Worm (Caenorhabditis elegans): ENCODE results near the gene arf-5.
"Not testable (repeated sequence)": the region's sequence is repeated elsewhere in the genome, so short reads cannot be mapped to it uniquely, and the experiment has no call there.

arf-5 gene

DNA sequence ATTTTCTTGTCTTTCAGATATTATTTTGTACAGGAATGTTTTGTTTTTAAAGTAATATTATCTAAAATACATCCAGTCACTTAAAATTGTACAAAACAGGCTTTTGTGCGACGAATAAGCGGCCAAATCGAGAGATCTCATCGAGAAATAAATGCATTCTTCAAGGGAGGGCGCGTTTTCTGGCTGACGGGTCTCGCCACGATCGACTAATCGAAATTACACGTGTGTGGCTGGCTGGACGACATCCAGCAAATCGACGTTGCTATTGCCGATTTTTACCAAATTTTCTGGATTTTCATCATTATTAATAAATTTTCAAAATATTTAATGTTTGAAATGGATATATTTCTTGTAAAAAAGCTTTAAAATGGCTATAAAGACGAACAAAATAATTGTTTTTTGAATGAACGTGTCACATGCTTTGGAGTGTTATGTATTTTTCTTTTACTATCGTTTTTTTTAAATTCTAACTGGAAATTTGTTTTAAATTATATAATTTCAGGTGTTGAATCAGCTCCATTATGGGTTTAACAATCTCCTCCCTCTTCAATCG lies at the start of gene arf-5:
TSS of gene arf-5 (plus strand) at position 503 of the 553 bp plus-strand sequence.
- TF ChIP-seq him-1 (tag; optimal IDR thresholded peaks at IDR 0.05) (no peak), dao-5 (tag; optimal IDR thresholded peaks at IDR 0.05) (no peak), W03F9.2 (tag; optimal IDR thresholded peaks at IDR 0.05) (no peak)

DNA sequence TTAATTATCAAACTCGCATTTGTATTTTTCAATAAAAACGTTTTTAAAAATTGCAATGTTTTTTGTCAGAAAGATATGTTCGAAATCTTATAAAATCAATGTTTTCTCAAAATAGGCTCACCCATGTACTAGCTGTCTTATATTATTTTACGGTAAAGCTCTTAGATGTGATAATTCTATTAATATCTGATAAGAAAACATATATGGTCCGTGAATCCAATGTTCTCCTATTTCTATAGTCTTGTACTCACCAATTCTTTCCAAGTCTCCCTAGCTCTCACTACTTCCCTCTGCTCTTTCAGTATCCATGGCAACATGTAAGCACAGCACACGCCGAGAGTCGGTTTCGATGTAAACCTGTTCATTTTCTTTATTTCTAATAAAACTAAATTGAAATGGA lies 48.6 kb upstream of the arf-5 start, which contains the start of gene bbs-2:
TSS of gene bbs-2 (plus strand) at position 301 of the 400 bp plus-strand sequence.
- TF ChIP-seq dao-5 (tag; optimal IDR thresholded peaks at IDR 0.05) (no peak), W03F9.2 (tag; optimal IDR thresholded peaks at IDR 0.05) (no peak), him-1 (tag; optimal IDR thresholded peaks at IDR 0.05) (no peak)

DNA sequence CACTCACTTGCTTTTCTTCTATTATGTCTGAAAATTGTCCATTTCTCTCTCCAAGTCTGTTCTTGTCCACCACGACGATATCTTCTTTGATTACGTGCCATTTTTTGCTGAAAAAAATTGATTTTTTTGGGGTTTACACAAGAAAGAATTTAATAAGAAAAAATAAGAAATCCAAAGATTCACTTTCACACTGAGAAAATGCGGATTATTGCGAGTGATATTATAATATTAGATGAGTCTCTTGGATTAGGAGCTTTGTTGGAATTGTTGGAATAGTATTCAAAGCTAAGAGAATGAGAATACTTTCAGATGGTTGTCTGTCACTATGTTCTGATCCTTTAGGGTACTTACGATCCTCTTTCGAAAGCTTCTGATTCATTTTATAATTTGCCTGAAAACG lies 43.5 kb upstream of the arf-5 start, which contains the start of gene F20D12.7:
TSS of gene F20D12.7 (minus strand) at position 101 of the 400 bp plus-strand sequence.
- TF ChIP-seq him-1 (tag; optimal IDR thresholded peaks at IDR 0.05) = no peak
- no peak for TF ChIP-seq dao-5 (tag; optimal IDR thresholded peaks at IDR 0.05)
- TF ChIP-seq W03F9.2 (tag; optimal IDR thresholded peaks at IDR 0.05) = no peak

DNA sequence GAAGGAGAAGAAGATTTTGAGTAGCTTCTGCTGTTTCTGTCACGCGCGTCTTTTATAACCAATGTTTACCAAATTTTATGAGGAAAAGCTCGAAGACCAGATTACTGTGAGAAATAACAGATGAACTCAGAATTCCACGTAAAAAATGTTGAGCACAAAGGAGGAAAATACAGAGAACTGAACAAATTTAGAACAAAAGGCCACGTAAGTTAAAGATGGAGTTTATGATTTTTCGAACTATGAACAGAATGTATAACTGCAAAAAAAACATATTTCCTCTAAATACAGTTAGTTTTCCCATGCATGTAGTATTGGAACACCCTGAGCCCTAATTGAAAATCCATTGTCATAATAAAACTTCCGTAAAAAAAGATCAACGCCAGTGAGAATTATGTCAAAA lies 41.4 kb upstream of the arf-5 start, which contains the start of gene exc-9:
TSS of gene exc-9 (minus strand) at position 101 of the 400 bp plus-strand sequence.
- TF ChIP-seq W03F9.2 (tag; optimal IDR thresholded peaks at IDR 0.05) (no peak), dao-5 (tag; optimal IDR thresholded peaks at IDR 0.05) (no peak), him-1 (tag; optimal IDR thresholded peaks at IDR 0.05) (no peak)

DNA sequence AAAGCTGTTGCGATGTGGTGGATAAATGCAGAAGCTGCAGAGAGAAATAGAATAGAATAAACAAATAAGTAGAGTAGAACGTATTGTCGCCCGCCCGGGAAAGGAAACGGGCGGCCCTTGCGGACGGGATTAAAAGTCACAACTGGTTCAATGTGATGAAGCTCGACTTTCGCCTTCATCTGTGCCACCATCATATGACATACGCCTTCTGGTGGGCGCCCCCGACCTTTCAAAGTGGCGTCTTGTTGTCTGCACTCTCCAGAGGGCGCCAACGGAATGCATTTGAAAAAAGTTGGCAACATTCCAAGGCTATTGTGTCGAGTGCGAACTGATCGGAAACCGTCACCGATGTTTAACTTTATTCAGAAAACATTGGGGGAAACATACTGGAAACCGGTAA lies 39.1 kb upstream of the arf-5 start:
- TF ChIP-seq him-1 (tag; optimal IDR thresholded peaks at IDR 0.05) = no peak
- no peak for TF ChIP-seq W03F9.2 (tag; optimal IDR thresholded peaks at IDR 0.05)
- TF ChIP-seq dao-5 (tag; optimal IDR thresholded peaks at IDR 0.05) = no peak

DNA sequence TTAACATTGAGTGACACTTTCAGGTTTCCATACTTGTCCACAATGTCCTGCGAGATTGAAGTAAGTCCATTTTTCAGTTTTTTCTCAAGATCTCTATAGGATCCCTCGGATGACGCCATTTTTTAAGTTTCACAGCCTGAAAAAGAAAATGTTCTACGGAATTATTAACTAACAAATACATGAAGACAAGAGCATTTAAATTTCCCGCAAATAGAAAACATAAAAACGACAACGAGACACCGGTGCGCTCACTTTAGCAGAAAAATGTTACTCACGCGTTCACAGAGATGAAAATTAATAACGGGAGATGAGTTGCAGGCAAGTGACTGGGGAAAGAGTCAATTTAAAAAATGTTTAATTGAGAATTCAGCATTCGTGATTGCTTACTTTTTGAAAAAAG lies 35.9 kb upstream of the arf-5 start, which contains the start of gene czw-1:
TSS of gene czw-1 (minus strand) at position 369 of the 400 bp plus-strand sequence.
- TF ChIP-seq him-1 (tag; optimal IDR thresholded peaks at IDR 0.05) = no peak
- no peak for TF ChIP-seq dao-5 (tag; optimal IDR thresholded peaks at IDR 0.05)
- no peak for TF ChIP-seq W03F9.2 (tag; optimal IDR thresholded peaks at IDR 0.05)

DNA sequence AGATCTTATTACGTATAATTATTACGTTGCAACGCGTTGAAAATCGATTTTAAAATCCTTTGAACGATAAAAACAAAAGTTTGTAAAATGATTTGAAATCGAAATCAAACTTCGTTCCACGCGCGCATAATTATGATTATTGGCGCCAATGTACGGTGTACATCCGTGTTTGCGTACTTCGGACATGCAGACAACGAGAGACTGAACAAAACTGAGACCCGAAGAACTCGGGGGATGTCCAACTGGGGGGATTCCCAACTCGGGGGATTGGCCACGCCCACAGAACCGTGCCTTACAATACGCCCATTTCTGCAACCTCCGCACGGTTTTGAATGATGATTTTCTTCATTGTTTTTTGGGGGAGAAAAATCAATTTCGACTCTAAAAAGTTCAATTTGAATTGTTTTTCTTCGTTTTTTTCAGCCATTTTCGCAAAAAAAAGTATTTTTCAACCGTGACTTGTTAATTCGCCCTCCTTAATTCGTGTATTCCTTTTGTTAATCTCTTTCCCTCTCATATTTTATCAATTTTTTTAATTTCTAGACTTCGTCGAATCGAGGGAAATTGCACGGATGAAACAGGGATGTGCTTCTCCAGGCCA lies 35.3 kb upstream of the arf-5 start, which contains the start of gene F20D12.12:
TSS of gene F20D12.12 (plus strand) at position 542 of the 601 bp plus-strand sequence.
- TF ChIP-seq W03F9.2 (tag; optimal IDR thresholded peaks at IDR 0.05) = peak; percentile 46

DNA sequence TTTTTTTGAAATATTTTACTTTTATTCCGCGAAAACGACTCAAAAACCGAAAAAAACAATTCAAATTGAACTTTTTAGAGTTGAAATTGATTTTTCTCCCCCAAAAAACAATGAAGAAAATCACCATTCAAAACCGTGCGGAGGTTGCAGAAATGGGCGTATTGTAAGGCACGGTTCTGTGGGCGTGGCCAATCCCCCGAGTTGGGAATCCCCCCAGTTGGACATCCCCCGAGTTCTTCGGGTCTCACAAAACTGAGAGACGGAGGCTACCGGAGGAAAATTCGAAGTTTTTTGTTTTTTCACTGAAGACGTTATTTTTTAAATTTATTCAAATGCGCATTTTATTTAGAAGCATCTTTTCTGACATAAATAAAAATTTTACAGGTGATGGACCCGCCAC lies 34.0 kb upstream of the arf-5 start, which contains the start of gene mcm-3AP:
TSS of gene mcm-3AP (plus strand) at position 383 of the 400 bp plus-strand sequence.
- not testable (repeated sequence) for TF ChIP-seq him-1, W03F9.2, dao-5 (tag; optimal IDR thresholded peaks at IDR 0.05)

DNA sequence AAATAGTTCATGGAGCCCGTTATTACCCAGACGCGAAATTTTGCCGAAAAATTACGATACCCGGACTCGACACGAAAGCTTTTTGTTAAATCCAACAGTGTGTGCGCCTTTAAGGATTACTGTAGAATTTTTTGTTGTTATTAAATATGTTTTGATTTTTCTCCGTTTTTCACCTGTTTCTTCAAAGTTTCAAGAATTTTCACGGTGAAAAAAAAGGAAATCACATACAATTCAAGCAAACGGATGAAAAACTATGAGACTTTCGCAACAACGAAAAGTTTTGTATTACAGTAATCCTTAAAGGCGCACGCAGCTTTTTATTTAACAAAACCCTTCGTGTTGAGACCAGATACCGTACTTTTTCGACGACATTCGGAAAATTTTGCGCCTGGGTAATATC lies 28.3 kb upstream of the arf-5 start:
- TF ChIP-seq W03F9.2 (tag; optimal IDR thresholded peaks at IDR 0.05) (no peak), him-1 (tag; optimal IDR thresholded peaks at IDR 0.05) (no peak), dao-5 (tag; optimal IDR thresholded peaks at IDR 0.05) (no peak)

DNA sequence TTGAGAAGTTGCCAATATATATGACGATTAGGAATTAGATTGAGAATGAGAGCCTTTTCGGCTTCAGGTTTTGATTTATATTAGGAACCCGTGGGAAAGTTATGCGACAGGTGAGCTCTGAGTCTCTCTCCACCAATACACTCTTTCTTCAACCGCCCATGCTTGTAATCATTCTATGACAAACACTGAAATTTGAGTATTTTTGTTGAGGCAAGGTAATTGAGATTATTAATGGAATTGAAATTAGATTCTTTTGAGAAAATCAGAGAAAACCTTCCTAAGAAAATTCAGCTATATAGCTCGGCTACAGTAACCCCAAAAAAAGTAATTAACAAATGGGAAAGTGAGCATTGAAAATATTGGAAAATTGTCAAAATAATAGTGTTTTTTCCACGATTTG lies 26.5 kb upstream of the arf-5 start, which contains the start of gene ceh-19:
TSS of gene ceh-19 (minus strand) at position 101 of the 400 bp plus-strand sequence.
- TF ChIP-seq dao-5 (tag; optimal IDR thresholded peaks at IDR 0.05) (no peak), him-1 (tag; optimal IDR thresholded peaks at IDR 0.05) (no peak), W03F9.2 (tag; optimal IDR thresholded peaks at IDR 0.05) (no peak)

DNA sequence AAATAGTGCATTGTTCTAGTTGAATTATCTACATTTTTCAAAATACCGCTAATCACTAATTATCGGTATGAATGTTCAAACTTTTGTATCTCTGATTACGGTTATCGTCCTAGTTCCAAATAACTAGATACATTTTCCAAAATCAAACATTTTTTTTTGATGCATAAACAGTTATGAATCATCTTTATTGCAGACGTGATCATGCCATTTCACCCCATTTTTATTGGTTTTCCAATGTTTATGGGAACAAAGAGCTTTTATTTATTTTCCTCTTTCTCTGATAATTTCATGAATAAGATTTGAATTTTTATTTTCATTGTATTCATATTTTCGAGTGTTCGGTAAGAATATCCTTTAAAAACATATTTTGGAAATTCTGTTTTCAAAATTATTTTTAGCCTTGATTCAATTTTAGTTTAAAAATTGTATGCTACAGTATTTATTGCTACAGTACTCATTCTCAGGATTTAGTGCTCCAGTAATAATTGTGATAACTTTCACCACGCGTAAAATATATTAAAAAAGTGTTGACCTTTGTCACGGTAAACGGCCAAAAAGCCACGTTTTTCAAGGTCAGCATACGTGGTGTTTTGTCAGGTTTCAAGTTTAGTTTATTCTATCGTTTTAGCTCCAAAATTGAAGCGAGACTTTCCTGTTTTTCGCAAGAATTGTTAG lies 25.5 kb upstream of the arf-5 start, which contains the start of gene csr-1:
TSS of gene csr-1 (plus strand) at position 625 of the 675 bp plus-strand sequence.
- TF ChIP-seq him-1 (tag; optimal IDR thresholded peaks at IDR 0.05) = no peak

DNA sequence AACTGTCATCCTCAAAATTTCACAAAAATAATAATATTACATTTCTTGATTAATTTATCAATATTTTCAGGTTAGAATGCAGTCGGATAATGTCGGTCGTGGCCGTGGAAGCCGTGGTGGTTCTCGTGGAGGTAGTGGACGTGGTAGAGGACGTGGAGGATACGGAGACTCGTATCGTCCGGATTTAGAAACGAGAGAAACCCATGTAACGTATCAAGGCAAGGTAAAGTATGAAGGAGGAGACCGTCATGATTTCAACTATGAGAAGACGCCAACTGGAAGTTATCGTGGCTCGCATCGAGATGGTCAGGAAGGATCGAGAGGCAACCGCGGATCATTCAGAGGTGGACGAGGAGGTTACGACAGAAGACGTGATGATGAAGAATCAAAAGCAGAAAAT lies 24.8 kb upstream of the arf-5 start, which contains the start of gene frpr-10:
TSS of gene frpr-10 (plus strand) at position 301 of the 400 bp plus-strand sequence.
- TF ChIP-seq W03F9.2 (tag; optimal IDR thresholded peaks at IDR 0.05) (no peak), dao-5 (tag; optimal IDR thresholded peaks at IDR 0.05) (no peak)

DNA sequence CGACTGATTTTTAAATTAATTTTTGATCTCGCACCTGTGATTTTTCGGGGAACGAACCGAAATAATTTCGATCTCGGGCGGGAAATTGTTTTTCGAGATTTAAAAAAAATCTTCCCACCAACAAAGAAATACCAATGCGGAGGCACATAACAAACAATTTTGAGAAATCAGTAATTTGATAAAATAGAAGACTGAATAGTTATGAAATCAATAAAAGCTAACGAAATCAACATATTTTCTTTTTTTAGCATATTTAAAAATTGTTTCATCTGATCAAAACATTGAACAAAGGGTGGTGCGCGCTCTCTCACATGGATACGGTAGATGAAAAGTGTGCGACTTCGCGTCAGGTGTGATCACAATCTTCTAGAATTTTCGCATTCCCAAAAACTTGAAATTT lies 24.2 kb upstream of the arf-5 start:
- TF ChIP-seq dao-5 (tag; optimal IDR thresholded peaks at IDR 0.05) (no peak), W03F9.2 (tag; optimal IDR thresholded peaks at IDR 0.05) (no peak), him-1 (tag; optimal IDR thresholded peaks at IDR 0.05) (no peak)

DNA sequence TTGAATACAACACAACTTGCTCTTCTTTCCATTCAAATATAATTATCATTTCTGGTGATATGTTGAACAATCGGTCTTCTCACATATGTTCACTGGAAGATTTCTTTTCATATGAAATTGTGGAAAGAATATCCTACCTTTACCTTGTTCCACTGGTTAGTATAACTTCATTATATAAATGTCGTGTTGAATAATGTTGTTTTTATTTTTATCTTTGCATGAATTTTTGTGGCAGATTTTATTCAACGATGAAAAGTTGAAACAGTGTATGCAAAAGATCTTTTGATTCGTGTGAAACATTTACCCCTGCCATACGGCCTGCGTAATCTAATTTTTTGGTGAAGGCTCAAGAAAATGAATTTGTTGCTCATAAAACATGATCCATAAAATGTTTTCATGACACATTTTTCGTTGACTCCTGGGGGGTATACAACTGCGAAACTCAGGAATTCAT lies 20.4 kb upstream of the arf-5 start:
- TF ChIP-seq W03F9.2 (tag; optimal IDR thresholded peaks at IDR 0.05) (no peak), dao-5 (tag; optimal IDR thresholded peaks at IDR 0.05) (no peak), him-1 (tag; optimal IDR thresholded peaks at IDR 0.05) (no peak)

All from whole organism, L4/young adult.